Fruit fly (Drosophila melanogaster) whole organism: ENCODE measurements around the gene CG13692.

Experiments used
- CG8478 ChIP-seq: fragments of >200 bp; optimal IDR thresholded peaks from 2 replicates; lab custom pipeline; 2018; ENCODE audit warnings: inconsistent platforms
- Dll ChIP-seq: fragments of >200 bp; optimal IDR thresholded peaks from 2 replicates; lab custom pipeline; 2017
- EcR ChIP-seq, 2 experiments: fragments of >200 bp; optimal IDR thresholded peaks; 2 replicates each; lab custom pipeline; 2017; ENCODE audit warnings: missing biosample characterization in 2 of 2, missing genetic modification characterization in 2 of 2, missing genetic modification reagents in 2 of 2
- pan ChIP-seq: fragments of >200 bp; optimal IDR thresholded peaks from 2 replicates; lab custom pipeline; 2017
- psq ChIP-seq: fragments of >200 bp; optimal IDR thresholded peaks from 2 replicates; lab custom pipeline; 2017
- usp ChIP-seq: fragments of >200 bp; optimal IDR thresholded peaks from 2 replicates; lab custom pipeline; 2017; ENCODE audit warnings: missing biosample characterization, missing genetic modification characterization, mixed read lengths

The CG13692 gene

DNA sequence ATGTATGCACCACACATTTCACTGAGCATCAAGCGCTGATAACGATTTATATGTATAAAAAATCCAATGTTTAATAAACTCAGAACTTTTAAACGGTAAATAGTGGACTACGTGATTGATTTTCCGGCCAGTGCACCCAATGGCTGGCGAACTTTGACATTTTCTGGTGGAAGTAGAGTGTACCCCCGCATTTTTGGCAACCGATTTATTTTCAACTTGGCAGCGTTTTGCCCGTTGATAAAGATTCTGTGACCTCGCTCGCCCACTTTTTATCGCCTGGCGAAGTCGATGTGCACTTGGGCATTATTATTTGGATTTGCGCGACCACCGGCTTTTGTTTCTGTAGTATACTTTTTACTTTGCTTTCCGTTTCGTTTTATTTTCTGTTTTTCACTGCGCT lies 7.7 kb upstream of the CG13692 start:
- TF ChIP-seq pan (lab: Kevin White, UChicago): no peak

DNA sequence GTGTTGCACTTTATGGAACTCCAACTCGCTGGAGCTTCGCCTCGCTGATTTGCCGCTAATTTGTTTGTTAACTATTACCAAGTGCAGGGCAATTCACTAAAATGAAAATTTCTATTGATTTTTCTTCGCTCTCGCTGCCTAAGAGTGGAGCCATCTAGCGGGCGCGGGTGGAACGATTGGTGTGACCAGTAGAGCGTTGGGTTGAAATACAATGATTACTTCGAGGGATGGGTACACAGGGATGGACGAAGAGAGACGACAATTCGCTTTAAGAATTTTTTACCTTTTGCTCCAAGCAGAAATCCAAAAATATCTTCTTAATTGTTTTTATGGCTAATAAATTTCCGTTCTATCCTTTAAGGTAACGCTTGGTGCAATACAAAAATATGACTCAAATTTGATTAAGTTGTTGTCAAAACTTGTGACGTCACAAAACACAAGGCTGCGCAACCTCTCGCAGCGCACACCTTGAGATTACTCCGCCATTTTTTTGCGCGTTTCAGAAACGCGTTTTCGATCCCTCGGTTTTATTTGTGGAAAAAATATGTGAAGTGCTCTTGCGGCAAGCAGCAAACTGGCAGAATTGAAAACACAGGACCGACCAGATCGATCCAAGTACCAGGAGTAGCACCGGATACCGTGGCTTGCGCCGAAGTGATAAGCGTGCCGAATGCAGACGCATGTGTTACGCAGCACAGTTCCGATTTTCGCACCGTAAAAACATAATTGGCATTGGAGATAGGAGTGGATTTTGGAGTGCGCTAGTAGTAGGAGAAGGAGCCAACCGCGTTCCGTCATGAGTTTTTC lies 6.8 kb upstream of the CG13692 start, which contains the start of the genes AP-2alpha and ebi:
AP-2alpha (minus strand) TSS at position 185 of the 807 bp plus-strand sequence.
ebi (plus strand) TSS at position 475 of the 807 bp plus-strand sequence.
- TF ChIP-seq CG8478 (lab: Kevin White, UChicago): no peak
- TF ChIP-seq usp (GFP tag; lab: Kevin White, UChicago): no peak
- TF ChIP-seq pan (lab: Kevin White, UChicago): no peak
- no peak for TF ChIP-seq EcR (GFP tag; optimal IDR thresholded peaks at IDR 0.05; lab: Kevin White, UChicago)
- TF ChIP-seq Dll (lab: Kevin White, UChicago): no peak
- TF ChIP-seq psq (lab: Kevin White, UChicago): no peak

DNA sequence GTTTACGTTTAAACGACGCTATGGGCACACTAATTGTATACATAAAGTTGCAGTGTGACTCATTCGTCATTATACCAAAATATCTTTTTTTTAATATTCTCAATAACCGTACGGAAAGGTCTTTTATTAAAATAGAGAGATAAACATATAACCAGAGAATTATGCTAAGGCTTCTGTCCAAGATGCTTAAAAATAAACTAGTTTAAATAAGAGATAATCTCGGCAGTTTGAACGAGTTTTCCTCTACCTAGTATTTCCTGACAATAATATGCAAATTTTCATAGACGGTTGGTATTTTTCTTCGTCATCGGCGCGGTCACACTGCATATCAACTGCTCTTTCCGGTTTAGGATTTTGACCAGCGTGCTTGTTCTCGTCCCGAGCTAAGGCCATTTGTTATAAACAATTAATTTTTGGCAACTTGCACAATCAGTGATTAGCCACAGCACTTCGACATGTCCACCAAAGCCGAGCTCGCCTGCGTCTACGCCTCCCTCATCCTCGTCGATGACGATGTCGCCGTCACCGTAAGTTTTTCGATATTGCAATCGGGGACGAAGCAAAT lies 1.9 kb upstream of the CG13692 start, which contains the start of the genes CG13690 and RpLP1:
CG13690 (minus strand) TSS at position 33 of the 565 bp plus-strand sequence.
RpLP1 (plus strand) TSS at position 333 of the 565 bp plus-strand sequence.
- no peak for TF ChIP-seq Dll (lab: Kevin White, UChicago)
- TF ChIP-seq pan (lab: Kevin White, UChicago): no peak
- TF ChIP-seq CG8478 (lab: Kevin White, UChicago): no peak
- TF ChIP-seq usp (GFP tag; lab: Kevin White, UChicago): no peak
- no peak for TF ChIP-seq psq (lab: Kevin White, UChicago)
- no peak for TF ChIP-seq EcR (GFP tag; optimal IDR thresholded peaks at IDR 0.05; lab: Kevin White, UChicago)

DNA sequence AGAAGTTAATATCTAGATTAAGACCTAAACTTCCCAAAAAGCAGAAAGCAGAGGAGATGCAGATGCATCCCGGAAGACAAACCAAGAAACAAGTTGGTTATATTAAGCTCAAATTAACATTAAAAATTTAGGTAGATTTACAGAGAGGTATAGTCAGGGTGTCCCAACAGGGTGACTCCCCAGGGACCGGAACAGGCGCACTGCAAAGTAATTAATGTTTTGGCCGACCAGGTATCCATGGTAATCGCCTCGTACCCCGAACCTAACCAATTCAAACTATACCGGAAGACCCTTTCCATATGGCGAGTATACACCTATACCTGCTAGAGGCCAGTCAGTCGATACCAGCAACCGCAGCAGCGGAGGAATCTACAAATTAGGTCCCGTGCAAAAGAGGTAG lies 1.0 kb downstream of the CG13692 start, which contains the start of gene BBS8:
BBS8 (plus strand) TSS at position 301 of the 400 bp plus-strand sequence.
- TF ChIP-seq usp (GFP tag; lab: Kevin White, UChicago) (no peak), EcR (GFP tag; optimal IDR thresholded peaks at IDR 0.05; lab: Kevin White, UChicago) (no peak), pan (lab: Kevin White, UChicago) (no peak), CG8478 (lab: Kevin White, UChicago) (no peak), Dll (lab: Kevin White, UChicago) (no peak), psq (lab: Kevin White, UChicago) (no peak)

DNA sequence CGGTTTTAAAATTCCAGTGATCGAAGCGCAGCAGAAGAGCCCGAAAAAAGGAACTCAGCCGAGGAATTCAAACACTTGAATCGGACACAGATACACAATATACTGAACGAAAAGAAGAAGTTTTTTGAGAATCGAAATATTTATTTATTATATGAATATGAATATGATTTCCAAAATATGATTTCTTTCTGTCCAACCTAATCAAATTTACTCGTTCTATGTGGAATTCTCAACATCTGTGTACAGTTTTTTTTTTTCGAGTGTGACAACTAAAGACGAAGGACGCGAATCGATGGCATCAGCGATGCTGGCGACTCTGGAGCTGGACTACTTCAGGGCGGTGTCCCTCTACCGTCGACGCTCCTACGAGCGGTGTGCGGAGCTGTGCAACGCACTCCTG lies 1.6 kb downstream of the CG13692 start:
- no peak for TF ChIP-seq Dll (lab: Kevin White, UChicago)
- TF ChIP-seq EcR (GFP tag; optimal IDR thresholded peaks at IDR 0.05; lab: Kevin White, UChicago): no peak
- no peak for TF ChIP-seq pan (lab: Kevin White, UChicago)
- TF ChIP-seq CG8478 (lab: Kevin White, UChicago): no peak

DNA sequence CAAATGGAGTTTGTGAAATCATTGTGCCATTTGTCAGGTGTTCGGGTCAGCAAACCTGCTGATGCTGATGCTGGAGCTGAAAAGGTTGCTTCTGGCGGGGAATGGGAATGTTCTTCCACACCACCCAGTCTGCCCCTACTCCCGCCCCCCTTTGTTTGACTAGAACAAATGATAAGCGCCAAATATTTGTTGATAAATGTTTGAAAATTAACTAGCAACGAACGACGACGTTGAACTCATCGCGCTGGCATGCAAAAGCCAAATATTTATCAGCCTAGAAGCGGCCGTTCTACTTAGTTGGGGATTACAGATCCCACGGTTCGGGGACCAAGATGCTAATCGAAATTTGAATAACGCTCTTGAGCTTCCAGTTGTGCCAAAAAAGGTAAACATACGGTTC lies 3.9 kb downstream of the CG13692 start:
- TF ChIP-seq pan (lab: Kevin White, UChicago): no peak

DNA sequence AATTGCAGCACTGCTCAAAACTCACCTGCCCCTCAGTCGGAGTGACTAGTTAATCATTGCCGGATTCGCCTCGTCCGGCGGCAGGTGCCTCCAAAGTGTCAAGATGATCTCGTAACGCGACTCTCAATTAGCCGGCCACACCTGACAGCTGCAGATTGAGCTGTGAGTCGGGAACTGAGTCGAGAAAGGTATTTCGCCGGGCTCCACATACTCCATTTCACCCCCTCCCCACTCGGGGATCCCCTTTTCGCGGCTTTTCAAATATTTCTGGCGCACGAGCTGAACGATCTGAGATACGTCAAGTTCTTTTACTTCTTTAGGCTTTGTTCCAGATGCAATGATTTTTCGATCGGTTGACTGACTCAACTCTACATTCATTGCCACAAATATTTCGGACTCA lies 4.9 kb downstream of the CG13692 start:
- TF ChIP-seq pan (lab: Kevin White, UChicago) (no peak), EcR (GFP tag; optimal IDR thresholded peaks at IDR 0.05; lab: Kevin White, UChicago) (no peak), Dll (lab: Kevin White, UChicago) (no peak), psq (lab: Kevin White, UChicago) (no peak)

DNA sequence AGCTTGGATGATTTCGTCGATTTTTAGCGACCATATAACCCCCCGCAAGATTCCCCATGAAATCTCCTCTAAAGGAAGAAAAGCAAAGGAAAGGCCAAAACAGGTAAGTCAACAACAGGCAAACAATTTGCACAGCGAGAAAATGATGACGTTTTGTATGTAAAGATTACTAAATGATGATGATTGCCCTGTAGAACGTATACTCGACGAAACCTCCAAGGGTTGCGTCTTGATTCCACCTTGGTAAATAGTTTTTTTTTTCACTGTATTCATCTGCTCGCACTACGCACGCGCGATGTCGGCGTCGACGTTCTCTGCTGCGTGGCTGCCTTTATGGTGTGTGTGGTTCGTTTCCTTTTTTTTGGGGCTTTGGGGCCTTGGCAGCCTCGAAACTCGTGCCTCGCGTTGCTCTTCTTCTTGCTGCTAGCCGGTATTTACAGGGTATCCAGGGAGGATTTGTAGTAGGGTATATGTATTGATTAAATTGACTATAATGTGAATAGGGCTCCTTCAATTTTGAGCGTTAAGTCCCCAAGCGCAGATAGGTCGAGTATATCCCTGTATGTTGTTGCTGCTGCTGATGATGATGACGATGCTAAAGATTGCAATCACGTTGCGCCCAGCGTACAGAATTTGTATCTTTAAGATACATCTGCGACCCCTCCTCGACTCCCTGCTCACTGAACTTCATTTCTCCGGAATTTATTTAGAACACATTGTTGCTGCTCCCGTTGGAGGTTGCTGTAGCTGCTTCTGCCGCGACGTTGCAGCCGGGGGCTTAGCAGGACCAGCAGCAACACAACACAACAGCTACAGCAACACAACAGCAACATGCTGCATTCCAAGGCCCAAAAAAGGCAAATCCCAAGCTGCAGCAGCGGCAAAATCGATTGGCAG lies 6.0 kb downstream of the CG13692 start:
- TF ChIP-seq CG8478 (lab: Kevin White, UChicago): no peak
- TF ChIP-seq pan (lab: Kevin White, UChicago): peak; percentile 40
- no peak for TF ChIP-seq usp (GFP tag; lab: Kevin White, UChicago)
- no peak for TF ChIP-seq EcR (GFP tag; optimal IDR thresholded peaks at IDR 0.05; lab: Kevin White, UChicago)

DNA sequence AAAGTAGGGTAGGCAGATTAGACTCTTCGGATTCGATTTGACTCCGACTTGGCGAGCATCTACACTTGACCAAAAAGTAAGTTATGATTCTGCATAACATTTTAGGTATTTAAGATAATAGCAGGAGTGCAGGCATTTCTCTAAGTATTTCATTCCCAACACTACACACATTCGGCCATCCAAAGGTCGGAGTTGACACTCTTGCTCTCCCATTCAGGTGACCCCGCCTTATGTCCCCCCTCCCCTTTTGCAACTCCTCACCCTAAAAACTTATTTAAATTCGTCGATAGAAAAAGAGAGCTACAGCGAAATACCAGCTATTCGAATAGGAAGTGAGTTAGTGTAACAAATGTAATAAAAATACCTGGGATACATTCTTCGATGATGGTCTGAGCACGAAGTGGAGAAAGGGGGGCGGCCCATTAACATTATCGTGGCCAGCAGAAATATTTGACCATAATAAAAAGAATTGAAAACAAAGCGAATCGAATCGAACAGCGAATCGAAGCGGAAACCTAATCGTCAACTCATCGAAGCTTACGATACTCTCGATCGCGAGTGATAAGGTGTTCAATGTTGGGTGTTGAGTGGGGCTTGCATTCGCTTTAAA lies 6.9 kb downstream of the CG13692 start:
- TF ChIP-seq CG8478 (lab: Kevin White, UChicago) (no peak), usp (GFP tag; lab: Kevin White, UChicago) (no peak), Dll (lab: Kevin White, UChicago) (no peak), psq (lab: Kevin White, UChicago) (no peak), pan (lab: Kevin White, UChicago) (no peak), EcR (GFP tag; optimal IDR thresholded peaks at IDR 0.05; lab: Kevin White, UChicago) (no peak)

DNA sequence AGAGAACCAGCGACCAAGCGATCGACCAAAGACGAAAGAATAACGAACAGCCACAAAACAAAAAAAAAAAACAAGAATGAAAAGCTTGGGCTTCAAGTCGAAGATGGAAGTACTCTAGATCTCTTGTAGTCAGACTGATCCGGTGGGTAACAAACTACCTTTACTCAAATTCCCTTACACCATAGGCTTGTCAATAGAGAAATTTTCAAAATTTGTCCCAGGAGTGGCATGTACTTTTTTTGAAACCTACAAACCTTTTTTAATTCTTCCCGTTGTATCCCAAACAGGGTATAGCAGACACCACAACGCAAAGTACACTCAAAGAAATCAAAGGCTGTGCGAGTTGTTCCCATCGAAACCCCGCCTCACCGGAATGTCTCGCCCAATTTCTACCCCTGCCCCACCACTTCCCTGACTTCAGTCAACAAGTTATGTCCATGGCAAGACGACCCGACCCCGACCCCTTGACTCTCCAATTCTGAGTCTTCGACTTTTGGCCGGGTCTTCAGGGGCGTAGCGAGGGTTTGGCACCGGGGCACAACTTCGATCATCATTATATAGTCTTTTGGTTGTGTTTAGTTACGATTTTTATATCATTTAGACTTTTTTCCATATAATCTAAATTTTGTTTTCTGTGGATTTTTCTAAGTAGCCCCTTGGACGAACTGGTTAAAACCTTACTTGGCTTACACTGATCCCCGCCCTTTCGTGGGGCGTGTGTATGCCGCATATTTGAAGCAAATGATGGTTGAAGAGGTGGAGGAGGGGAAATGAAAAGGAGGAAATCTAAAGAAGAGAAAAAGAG lies 8.3 kb downstream of the CG13692 start:
- TF ChIP-seq psq (lab: Kevin White, UChicago) (no peak), pan (lab: Kevin White, UChicago) (peak; percentile 68), usp (GFP tag; lab: Kevin White, UChicago) (no peak)
